Fruit fly (Drosophila melanogaster) whole organism, embryonic: Measurements from ENCODE around the gene CG4733.

ENCODE experiments used
- Aef1 ChIP-seq: fragments of 200-800 bp; sonication (Bioruptor generic); IDR thresholded peaks from 3 replicates; pipeline ENCODE4 v1.3.6; 2022; ENCODE audit warnings: missing biosample characterization, missing genetic modification characterization
- B-H1 ChIP-seq: fragments of 200-800 bp; sonication (Bioruptor generic); IDR thresholded peaks from 3 replicates; pipeline ENCODE4 v1.3.6; 2022; ENCODE audit warnings: missing biosample characterization, missing genetic modification characterization
- CG10321 ChIP-seq: fragments of 200-800 bp; sonication (Bioruptor generic); IDR thresholded peaks from 2 replicates; pipeline ENCODE4 v1.3.6; 2022; ENCODE audit warnings: missing biosample characterization, missing genetic modification characterization
- CG10654 ChIP-seq: fragments of 200-800 bp; sonication (Bioruptor generic); optimal IDR thresholded peaks from 2 replicates; lab custom pipeline; 2016; ENCODE audit warnings: missing biosample characterization, missing genetic modification characterization
- CG10959 ChIP-seq: fragments of 200-800 bp; sonication (Bioruptor generic); IDR thresholded peaks from 2 replicates; pipeline ENCODE4 v1.3.6; 2022; ENCODE audit warnings: missing biosample characterization, missing genetic modification characterization
- CG10979 ChIP-seq: fragments of 200-800 bp; sonication (Bioruptor generic); optimal IDR thresholded peaks from 2 replicates; lab custom pipeline; 2018; ENCODE audit warnings: missing biosample characterization, mild to moderate bottlenecking, missing genetic modification characterization, moderate library complexity
- CG11093 ChIP-seq: fragments of 200-800 bp; sonication (Bioruptor generic); IDR thresholded peaks from 3 replicates; pipeline ENCODE4 v1.3.6; 2022; ENCODE audit warnings: missing biosample characterization, missing genetic modification characterization
- CG11456 ChIP-seq: fragments of 200-800 bp; sonication (Bioruptor generic); IDR thresholded peaks from 3 replicates; pipeline ENCODE4 v1.3.6; 2022; ENCODE audit warnings: missing biosample characterization, missing genetic modification characterization
- CG12104 ChIP-seq: fragments of 200-800 bp; sonication (Bioruptor generic); optimal IDR thresholded peaks from 3 replicates; lab custom pipeline; 2016; ENCODE audit warnings: missing biosample characterization, missing genetic modification characterization
- CG12744 ChIP-seq: fragments of 200-800 bp; sonication (Bioruptor generic); optimal IDR thresholded peaks from 2 replicates; lab custom pipeline; 2016; ENCODE audit warnings: missing biosample characterization, missing genetic modification characterization
- CG14667 ChIP-seq: fragments of 200-800 bp; sonication (Bioruptor generic); IDR thresholded peaks from 2 replicates; pipeline ENCODE4 v1.3.6; 2022; ENCODE audit warnings: missing biosample characterization, missing genetic modification characterization
- CG1792 ChIP-seq: fragments of 200-800 bp; sonication (Bioruptor generic); optimal IDR thresholded peaks from 2 replicates; lab custom pipeline; 2016; ENCODE audit warnings: missing biosample characterization, missing genetic modification characterization
- CG31388 ChIP-seq: fragments of 200-800 bp; sonication (Bioruptor generic); optimal IDR thresholded peaks from 2 replicates; lab custom pipeline; 2016; ENCODE audit warnings: missing biosample characterization, missing genetic modification characterization
- CG32767 ChIP-seq: fragments of 200-800 bp; sonication (Bioruptor generic); IDR thresholded peaks from 2 replicates; pipeline ENCODE4 v1.3.6; 2022; ENCODE audit warnings: missing biosample characterization, missing genetic modification characterization
- CG7372 ChIP-seq: fragments of 200-800 bp; sonication (Bioruptor generic); IDR thresholded peaks from 2 replicates; pipeline ENCODE4 v1.3.6; 2022; ENCODE audit warnings: missing biosample characterization, missing genetic modification characterization
- CG8765 ChIP-seq: fragments of 200-800 bp; sonication (Bioruptor generic); IDR thresholded peaks from 2 replicates; pipeline ENCODE4 v1.3.6; 2022; ENCODE audit warnings: missing biosample characterization, missing genetic modification characterization
- CG8924 ChIP-seq: fragments of 200-800 bp; optimal IDR thresholded peaks from 3 replicates; lab custom pipeline; 2019; ENCODE audit warnings: missing biosample characterization, mild to moderate bottlenecking, missing genetic modification characterization, moderate library complexity
- Chrac-16 ChIP-seq: fragments of 200-800 bp; sonication (Bioruptor generic); optimal IDR thresholded peaks from 3 replicates; lab custom pipeline; 2016; ENCODE audit warnings: missing biosample characterization, missing genetic modification characterization
- D ChIP-seq, 2 experiments: fragments of 200-800 bp in 1 of 2; fragments of >200 bp in 1 of 2; sonication (Bioruptor generic) in 1 of 2; optimal IDR thresholded peaks; 2 replicates in 1 of 2; 3 replicates in 1 of 2; lab custom pipeline; 2017; ENCODE audit warnings: mild to moderate bottlenecking in 1 of 2, missing biosample characterization in 1 of 2, missing genetic modification characterization in 1 of 2, missing genetic modification reagents in 1 of 2
- Dfd ChIP-seq, 2 experiments: fragments of >200 bp; optimal IDR thresholded peaks; 2 replicates each; lab custom pipeline; 2017; ENCODE audit warnings: missing biosample characterization in 2 of 2, missing genetic modification characterization in 2 of 2
- Gug ChIP-seq: fragments of 200-800 bp; sonication (Bioruptor generic); IDR thresholded peaks from 4 replicates; pipeline ENCODE4 v1.3.6; 2022; ENCODE audit warnings: missing biosample characterization, missing genetic modification characterization
- Hand ChIP-seq: fragments of 200-800 bp; sonication (Bioruptor generic); optimal IDR thresholded peaks from 2 replicates; lab custom pipeline; 2017; ENCODE audit warnings: mild to moderate bottlenecking, missing biosample characterization, missing genetic modification reagents, missing genetic modification characterization
- Hsf ChIP-seq: fragments of 200-800 bp; sonication (Bioruptor generic); optimal IDR thresholded peaks from 3 replicates; lab custom pipeline; 2016; ENCODE audit warnings: missing biosample characterization, missing genetic modification characterization
- Max ChIP-seq: fragments of 200-800 bp; sonication (Bioruptor generic); optimal IDR thresholded peaks from 2 replicates; lab custom pipeline; 2016; ENCODE audit warnings: missing biosample characterization, mild to moderate bottlenecking, missing genetic modification characterization
- Oli ChIP-seq: fragments of 200-800 bp; sonication (Bioruptor generic); optimal IDR thresholded peaks from 2 replicates; lab custom pipeline; 2018; ENCODE audit warnings: missing biosample characterization, mild to moderate bottlenecking, missing genetic modification characterization, moderate library complexity
- Pdp1 ChIP-seq, 2 experiments: fragments of 200-800 bp; sonication (Bioruptor generic); optimal IDR thresholded peaks; 3 replicates each; lab custom pipeline; 2016; ENCODE audit warnings: missing biosample characterization in 2 of 2, missing genetic modification characterization in 2 of 2, mild to moderate bottlenecking in 1 of 2, moderate library complexity in 1 of 2
- Spps ChIP-seq: fragments of 200-800 bp; sonication (Bioruptor generic); optimal IDR thresholded peaks from 2 replicates; lab custom pipeline; 2018; ENCODE audit warnings: missing biosample characterization, mild to moderate bottlenecking, missing genetic modification characterization
- ac ChIP-seq: fragments of 200-800 bp; sonication (Bioruptor generic); optimal IDR thresholded peaks from 3 replicates; lab custom pipeline; 2017; ENCODE audit warnings: missing biosample characterization, mild to moderate bottlenecking, missing genetic modification characterization
- ase ChIP-seq: fragments of 200-800 bp; sonication (Bioruptor generic); IDR thresholded peaks from 3 replicates; pipeline ENCODE4 v1.3.6; 2022; ENCODE audit warnings: missing biosample characterization, missing genetic modification characterization
- cad ChIP-seq: fragments of >200 bp; optimal IDR thresholded peaks from 2 replicates; lab custom pipeline; 2017; ENCODE audit warnings: missing biosample characterization, missing genetic modification characterization
- dati ChIP-seq: fragments of 200-800 bp; sonication (Bioruptor generic); IDR thresholded peaks from 2 replicates; pipeline ENCODE4 v1.3.6; 2022; ENCODE audit warnings: missing biosample characterization, missing genetic modification characterization
- dpn ChIP-seq, 2 experiments: fragments of 200-800 bp; sonication (Bioruptor generic); optimal IDR thresholded peaks; 3 replicates each; lab custom pipeline; 2016; ENCODE audit warnings: missing biosample characterization in 2 of 2, missing genetic modification characterization in 2 of 2
- dysf ChIP-seq: fragments of 200-800 bp; sonication (Bioruptor generic); IDR thresholded peaks from 3 replicates; pipeline ENCODE4 v1.3.6; 2022; ENCODE audit warnings: missing biosample characterization, missing genetic modification characterization
- esg ChIP-seq: fragments of 200-800 bp; sonication (Bioruptor generic); conservative IDR thresholded peaks from 2 replicates; pipeline ENCODE4 v1.3.6; 2022; ENCODE audit warnings: missing biosample characterization, missing genetic modification characterization
- ewg ChIP-seq: fragments of 200-800 bp; sonication (Bioruptor generic); optimal IDR thresholded peaks from 3 replicates; lab custom pipeline; 2017; ENCODE audit warnings: mild to moderate bottlenecking, missing biosample characterization, missing genetic modification reagents, missing genetic modification characterization
- fd102C ChIP-seq: fragments of 200-800 bp; sonication (Bioruptor generic); optimal IDR thresholded peaks from 2 replicates; lab custom pipeline; 2018; ENCODE audit warnings: missing biosample characterization, mild to moderate bottlenecking, missing genetic modification characterization, moderate library complexity
- gsb ChIP-seq: fragments of 200-800 bp; sonication (Bioruptor generic); IDR thresholded peaks from 2 replicates; pipeline ENCODE4 v1.3.6; 2022; ENCODE audit warnings: missing biosample characterization, missing genetic modification characterization
- her ChIP-seq: fragments of 200-800 bp; sonication (Bioruptor generic); optimal IDR thresholded peaks from 2 replicates; lab custom pipeline; 2016; ENCODE audit warnings: missing biosample characterization, missing genetic modification characterization
- ind ChIP-seq: fragments of 200-800 bp; sonication (Bioruptor generic); optimal IDR thresholded peaks from 3 replicates; lab custom pipeline; 2016; ENCODE audit warnings: missing biosample characterization, missing genetic modification characterization
- nmo ChIP-seq: fragments of 200-800 bp; sonication (Bioruptor generic); optimal IDR thresholded peaks from 2 replicates; lab custom pipeline; 2018; ENCODE audit warnings: missing biosample characterization, mild to moderate bottlenecking, missing genetic modification characterization, moderate library complexity
- odd ChIP-seq: fragments of 200-800 bp; sonication (Bioruptor generic); optimal IDR thresholded peaks from 2 replicates; lab custom pipeline; 2017; ENCODE audit warnings: missing biosample characterization, mild to moderate bottlenecking, missing genetic modification characterization
- peb ChIP-seq: fragments of 200-800 bp; sonication (Bioruptor generic); IDR thresholded peaks from 2 replicates; pipeline ENCODE4 v1.3.6; 2022; ENCODE audit warnings: missing biosample characterization, missing genetic modification characterization
- ro ChIP-seq: fragments of 200-800 bp; sonication (Bioruptor generic); IDR thresholded peaks from 2 replicates; pipeline ENCODE4 v1.3.6; 2022; ENCODE audit warnings: missing biosample characterization, missing genetic modification characterization
- schlank ChIP-seq: fragments of 200-800 bp; sonication (Bioruptor generic); optimal IDR thresholded peaks from 2 replicates; lab custom pipeline; 2018; ENCODE audit warnings: missing biosample characterization, mild to moderate bottlenecking, missing genetic modification characterization
- scrt ChIP-seq: fragments of 200-800 bp; sonication (Bioruptor generic); optimal IDR thresholded peaks from 2 replicates; lab custom pipeline; 2018; ENCODE audit warnings: missing biosample characterization, mild to moderate bottlenecking, missing genetic modification characterization, moderate library complexity
- sima ChIP-seq: fragments of 200-800 bp; sonication (Bioruptor generic); optimal IDR thresholded peaks from 2 replicates; lab custom pipeline; 2016; ENCODE audit warnings: missing biosample characterization, missing genetic modification characterization
- sisA ChIP-seq: fragments of 200-800 bp; sonication (Bioruptor generic); IDR thresholded peaks from 2 replicates; pipeline ENCODE4 v1.3.6; 2022; ENCODE audit warnings: missing biosample characterization, missing genetic modification characterization
- tio ChIP-seq: fragments of 200-800 bp; sonication (Bioruptor generic); optimal IDR thresholded peaks from 2 replicates; lab custom pipeline; 2017; ENCODE audit warnings: missing biosample characterization, missing genetic modification characterization, inconsistent platforms
- vnd ChIP-seq: fragments of 200-800 bp; sonication (Bioruptor generic); IDR thresholded peaks from 3 replicates; pipeline ENCODE4 v1.3.6; 2022; ENCODE audit warnings: missing biosample characterization, missing genetic modification characterization; ENCODE audit not compliant: partially characterized antibody
- z ChIP-seq: fragments of 200-800 bp; sonication (Bioruptor generic); IDR thresholded peaks from 3 replicates; pipeline ENCODE4 v1.3.6; 2022; ENCODE audit warnings: missing biosample characterization, missing genetic modification characterization
- zf30C ChIP-seq: fragments of 200-800 bp; sonication (Bioruptor generic); optimal IDR thresholded peaks from 3 replicates; lab custom pipeline; 2018; ENCODE audit warnings: missing biosample characterization, mild to moderate bottlenecking, missing genetic modification characterization

The CG4733 gene

DNA sequence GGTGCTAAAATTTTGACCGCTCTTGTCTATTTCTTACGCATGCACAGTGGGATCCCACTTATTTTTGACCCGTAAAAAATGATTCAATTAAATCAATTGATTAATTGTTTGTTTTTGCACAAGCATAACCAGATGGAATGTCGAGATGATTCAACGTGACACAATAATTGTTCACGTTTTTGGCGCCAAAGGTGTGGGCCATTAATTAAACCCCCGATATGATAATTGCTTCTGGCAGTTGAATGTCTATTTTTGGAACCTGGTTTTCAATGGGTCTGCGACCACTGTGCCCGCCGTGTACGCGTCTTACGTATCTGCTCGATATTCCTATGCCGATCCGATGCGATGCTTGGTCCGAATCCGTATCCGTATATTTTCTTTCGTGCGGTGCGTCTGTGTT is 1.6 kb downstream of the CG4733 start (continued):
- TF ChIP-seq gsb (GFP tag; lab: Robert Waterston, UW): no peak; the same call in 1 of the 2 replicates
- peak; percentile 31 for TF ChIP-seq Max
- TF ChIP-seq CG10654 (GFP tag; lab: Kevin White, UChicago): peak; percentile 59
- TF ChIP-seq Gug (GFP tag; lab: Robert Waterston, UW): peak; percentile 73; the same call in 3 of the 4 replicates
- peak; percentile 82 for TF ChIP-seq CG11456
- TF ChIP-seq sima: no peak
- TF ChIP-seq ewg (GFP tag; lab: Kevin White, UChicago): no peak
- TF ChIP-seq dati (GFP tag; lab: Robert Waterston, UW): peak; percentile 28; the same call in 1 of the 2 replicates
- peak; percentile 57 for TF ChIP-seq her (GFP tag; lab: Kevin White, UChicago)
- no peak for TF ChIP-seq CG31388 (GFP tag; lab: Kevin White, UChicago)
- no peak for TF ChIP-seq D (optimal IDR thresholded peaks at IDR 0.05; lab: Kevin White, UChicago)
- peak; percentile 59 for TF ChIP-seq D (GFP tag; optimal IDR thresholded peaks at IDR 0.05; lab: Kevin White, UChicago)
- peak; percentile 85 for TF ChIP-seq dysf (GFP tag; lab: Robert Waterston, UW)
- peak; percentile 61 for TF ChIP-seq Hsf (GFP tag; lab: Kevin White, UChicago)
- TF ChIP-seq odd (GFP tag; lab: Kevin White, UChicago): peak; percentile 56
- TF ChIP-seq Oli: peak; percentile 77
- no peak for TF ChIP-seq cad (GFP tag; lab: Kevin White, UChicago)
- peak; percentile 39 for TF ChIP-seq tio (GFP tag; lab: Kevin White, UChicago)
- no peak for TF ChIP-seq CG8765
- no peak for TF ChIP-seq Dfd (GFP tag; optimal IDR thresholded peaks at IDR 0.05; lab: Kevin White, UChicago)
- 0 out of 3 replicates have a peak, but pooled peaks have one; percentile 40 for TF ChIP-seq vnd (GFP tag; lab: Robert Waterston, UW)
- no peak for TF ChIP-seq Hand (GFP tag; lab: Kevin White, UChicago)
- peak; percentile 73 for TF ChIP-seq esg (GFP tag; lab: Robert Waterston, UW)
- no peak for TF ChIP-seq z
- peak; percentile 54 for TF ChIP-seq B-H1
- TF ChIP-seq ro (GFP tag; lab: Robert Waterston, UW): peak; percentile 32; the same call in 1 of the 2 replicates
- TF ChIP-seq CG11093 (GFP tag; lab: Robert Waterston, UW): peak; percentile 57; the same call in 2 of the 3 replicates
- TF ChIP-seq fd102C (GFP tag; lab: Kevin White, UChicago): no peak
- peak; percentile 42 for TF ChIP-seq Chrac-16 (GFP tag; lab: Kevin White, UChicago)
- peak; percentile 34; the same call in 1 of the 3 replicates for TF ChIP-seq ase (GFP tag; lab: Robert Waterston, UW)
- TF ChIP-seq CG10321 (GFP tag; lab: Robert Waterston, UW): no peak

DNA sequence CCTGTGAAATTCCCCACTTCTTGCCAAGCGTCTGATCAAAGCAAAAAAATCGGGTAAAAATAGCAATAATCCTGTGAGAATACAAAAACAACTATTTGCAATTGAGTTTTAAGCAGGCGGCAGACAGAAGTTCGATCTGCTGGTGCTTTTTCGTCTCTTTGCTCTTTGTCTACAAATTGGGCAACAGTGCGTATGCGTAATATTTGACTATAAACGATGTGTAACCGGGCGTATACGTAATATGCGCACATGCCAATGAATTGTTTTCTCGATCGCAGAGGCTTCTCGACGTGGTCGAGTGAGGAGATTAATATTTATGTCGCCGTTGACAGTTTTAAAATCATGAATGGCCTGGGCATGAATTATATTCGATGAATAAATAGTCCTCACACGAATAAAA is 4.8 kb downstream of the CG4733 start:
- TF ChIP-seq ac (no peak), ind (GFP tag; lab: Kevin White, UChicago) (no peak), CG14667 (GFP tag; lab: Robert Waterston, UW) (no peak), CG7372 (GFP tag; lab: Robert Waterston, UW) (peak; percentile 93), z (no peak), dpn (GFP tag; optimal IDR thresholded peaks at IDR 0.05; lab: Kevin White, UChicago) (no peak), Pdp1 (GFP tag; optimal IDR thresholded peaks at IDR 0.05; lab: Kevin White, UChicago) (peak in 1 of 2 experiments; percentile 62), CG12104 (GFP tag; lab: Kevin White, UChicago) (no peak), Aef1 (GFP tag; lab: Robert Waterston, UW) (no peak), zf30C (GFP tag; lab: Kevin White, UChicago) (no peak), peb (GFP tag; lab: Robert Waterston, UW) (no peak), Spps (tag; lab: Kevin White, UChicago) (no peak), schlank (tag; lab: Kevin White, UChicago) (no peak), CG8924 (tag; lab: Kevin White, UChicago) (no peak), sisA (no peak), CG32767 (no peak), scrt (GFP tag; lab: Kevin White, UChicago) (no peak), CG10979 (peak; percentile 6), CG1792 (GFP tag; lab: Kevin White, UChicago) (no peak), CG12744 (GFP tag; lab: Kevin White, UChicago) (no peak), CG10959 (GFP tag; lab: Robert Waterston, UW) (0 out of 2 replicates have a peak, but pooled peaks have one; percentile 17), D (optimal IDR thresholded peaks at IDR 0.05; lab: Kevin White, UChicago) (no peak), D (GFP tag; optimal IDR thresholded peaks at IDR 0.05; lab: Kevin White, UChicago) (no peak), nmo (GFP tag; lab: Kevin White, UChicago) (no peak)
